Fruit fly (Drosophila melanogaster) whole organism, embryonic: Measurements from ENCODE around the gene CG5808.

Experiments
- CG10654 ChIP-seq: fragments of 200-800 bp; sonication (Bioruptor generic); optimal IDR thresholded peaks from 2 replicates; lab custom pipeline; 2016; ENCODE audit warnings: missing biosample characterization, missing genetic modification characterization
- CG11085 ChIP-seq: fragments of 200-800 bp; sonication (Bioruptor generic); IDR thresholded peaks from 2 replicates; pipeline ENCODE4 v1.3.6; 2022; ENCODE audit warnings: missing biosample characterization, missing genetic modification characterization
- CG11695 ChIP-seq: fragments of 200-800 bp; sonication (Bioruptor generic); IDR thresholded peaks from 3 replicates; pipeline ENCODE4 v1.3.6; 2022; ENCODE audit warnings: missing biosample characterization, missing genetic modification characterization
- CG12155 ChIP-seq: fragments of 200-800 bp; sonication (Bioruptor generic); optimal IDR thresholded peaks from 3 replicates; lab custom pipeline; 2016; ENCODE audit warnings: missing biosample characterization, missing genetic modification characterization
- CG12659 ChIP-seq: fragments of 200-800 bp; sonication (Bioruptor generic); optimal IDR thresholded peaks from 3 replicates; lab custom pipeline; 2017; ENCODE audit warnings: mild to moderate bottlenecking, missing biosample characterization, missing genetic modification reagents, missing genetic modification characterization
- CG12744 ChIP-seq: fragments of 200-800 bp; sonication (Bioruptor generic); optimal IDR thresholded peaks from 2 replicates; lab custom pipeline; 2016; ENCODE audit warnings: missing biosample characterization, missing genetic modification characterization
- CG17612 ChIP-seq: fragments of 200-800 bp; sonication (Bioruptor generic); IDR thresholded peaks from 2 replicates; pipeline ENCODE4 v1.3.6; 2022; ENCODE audit warnings: missing biosample characterization, missing genetic modification characterization
- CG18619 ChIP-seq: fragments of 200-800 bp; sonication (Bioruptor generic); optimal IDR thresholded peaks from 3 replicates; lab custom pipeline; 2017; ENCODE audit warnings: missing biosample characterization, mild to moderate bottlenecking, missing genetic modification characterization
- CG2129 ChIP-seq: fragments of 200-800 bp; sonication (Bioruptor generic); IDR thresholded peaks from 2 replicates; pipeline ENCODE4 v1.3.6; 2022; ENCODE audit warnings: missing biosample characterization, missing genetic modification characterization; ENCODE audit not compliant: partially characterized antibody
- CG2199 ChIP-seq: fragments of 200-800 bp; sonication (Bioruptor generic); IDR thresholded peaks from 3 replicates; pipeline ENCODE4 v1.3.6; 2022; ENCODE audit warnings: missing biosample characterization, missing genetic modification characterization
- CG2712 ChIP-seq: fragments of 200-800 bp; optimal IDR thresholded peaks from 3 replicates; lab custom pipeline; 2019; ENCODE audit warnings: missing biosample characterization, mild to moderate bottlenecking, missing genetic modification characterization, moderate library complexity
- CG30020 ChIP-seq: fragments of 200-800 bp; optimal IDR thresholded peaks from 2 replicates; lab custom pipeline; 2019; ENCODE audit warnings: missing biosample characterization, mild to moderate bottlenecking, missing genetic modification characterization, moderate library complexity
- CG30431 ChIP-seq: fragments of 200-800 bp; sonication (Bioruptor generic); optimal IDR thresholded peaks from 2 replicates; lab custom pipeline; 2017; ENCODE audit warnings: missing biosample characterization, missing genetic modification characterization
- CG32772 ChIP-seq: fragments of 200-800 bp; sonication (Bioruptor generic); IDR thresholded peaks from 2 replicates; pipeline ENCODE4 v1.3.6; 2022; ENCODE audit warnings: missing biosample characterization, missing genetic modification characterization
- CG4424 ChIP-seq: fragments of 200-800 bp; sonication (Bioruptor generic); optimal IDR thresholded peaks from 3 replicates; lab custom pipeline; 2016; ENCODE audit warnings: missing biosample characterization, missing genetic modification characterization
- CG7271 ChIP-seq: fragments of 200-800 bp; sonication (Bioruptor generic); optimal IDR thresholded peaks from 2 replicates; lab custom pipeline; 2018; ENCODE audit warnings: missing biosample characterization, mild to moderate bottlenecking, missing genetic modification characterization, moderate library complexity
- CG8281 ChIP-seq: fragments of 200-800 bp; sonication (Bioruptor generic); optimal IDR thresholded peaks from 2 replicates; lab custom pipeline; 2018; ENCODE audit warnings: missing biosample characterization, mild to moderate bottlenecking, missing genetic modification characterization, moderate library complexity
- CG8359 ChIP-seq: fragments of 200-800 bp; sonication (Bioruptor generic); optimal IDR thresholded peaks from 2 replicates; lab custom pipeline; 2017; ENCODE audit warnings: missing biosample characterization, mild to moderate bottlenecking, missing genetic modification characterization, borderline replicate concordance
- CG8765 ChIP-seq: fragments of 200-800 bp; sonication (Bioruptor generic); IDR thresholded peaks from 2 replicates; pipeline ENCODE4 v1.3.6; 2022; ENCODE audit warnings: missing biosample characterization, missing genetic modification characterization
- CG8944 ChIP-seq: fragments of 200-800 bp; sonication (Bioruptor generic); optimal IDR thresholded peaks from 3 replicates; lab custom pipeline; 2016; ENCODE audit warnings: missing biosample characterization, missing genetic modification characterization
- CG9727 ChIP-seq: fragments of 200-800 bp; sonication (Bioruptor generic); optimal IDR thresholded peaks from 3 replicates; lab custom pipeline; 2017; ENCODE audit warnings: missing biosample characterization, mild to moderate bottlenecking, missing genetic modification characterization
- CG9797 ChIP-seq: fragments of 200-800 bp; sonication (Bioruptor generic); optimal IDR thresholded peaks from 3 replicates; lab custom pipeline; 2018; ENCODE audit warnings: missing biosample characterization, mild to moderate bottlenecking, missing genetic modification characterization
- D ChIP-seq, 2 experiments: fragments of 200-800 bp in 1 of 2; fragments of >200 bp in 1 of 2; sonication (Bioruptor generic) in 1 of 2; optimal IDR thresholded peaks; 2 replicates in 1 of 2; 3 replicates in 1 of 2; lab custom pipeline; 2017; ENCODE audit warnings: mild to moderate bottlenecking in 1 of 2, missing biosample characterization in 1 of 2, missing genetic modification characterization in 1 of 2, missing genetic modification reagents in 1 of 2
- Dref ChIP-seq: fragments of 200-800 bp; sonication (Bioruptor generic); IDR thresholded peaks from 2 replicates; pipeline ENCODE4 v1.3.6; 2022; ENCODE audit warnings: missing biosample characterization, missing genetic modification characterization
- Hr3 ChIP-seq: fragments of 200-800 bp; sonication (Bioruptor generic); optimal IDR thresholded peaks from 3 replicates; lab custom pipeline; 2016; ENCODE audit warnings: missing biosample characterization, missing genetic modification characterization
- Poxn ChIP-seq: fragments of 200-800 bp; sonication (Bioruptor generic); IDR thresholded peaks from 2 replicates; pipeline ENCODE4 v1.3.6; 2022; ENCODE audit warnings: missing biosample characterization, missing genetic modification characterization
- Rx ChIP-seq: fragments of 200-800 bp; sonication (Bioruptor generic); IDR thresholded peaks from 2 replicates; pipeline ENCODE4 v1.3.6; 2022; ENCODE audit warnings: missing biosample characterization, missing genetic modification characterization
- Sox102F ChIP-seq: fragments of 200-800 bp; sonication (Bioruptor generic); optimal IDR thresholded peaks from 2 replicates; lab custom pipeline; 2018; ENCODE audit warnings: missing biosample characterization, mild to moderate bottlenecking, missing genetic modification characterization, moderate library complexity
- Tbp ChIP-seq: fragments of >200 bp; optimal IDR thresholded peaks from 2 replicates; lab custom pipeline; 2018; ENCODE audit warnings: missing biosample characterization, missing genetic modification characterization
- Trl ChIP-seq, 3 experiments: fragments of >200 bp in 2 of 3; fragments of 200-800 bp in 1 of 3; sonication (Bioruptor generic) in 1 of 3; optimal IDR thresholded peaks; 2 replicates in 1 of 3; 3 replicates in 2 of 3; lab custom pipeline; 2016 to 2017; ENCODE audit warnings: missing biosample characterization in 1 of 3, missing genetic modification characterization in 1 of 3
- Usf ChIP-seq: fragments of 200-800 bp; sonication (Bioruptor generic); optimal IDR thresholded peaks from 2 replicates; lab custom pipeline; 2017; ENCODE audit warnings: missing genotype, missing biosample characterization, missing genetic modification characterization
- Xrp1 ChIP-seq: fragments of 200-800 bp; sonication (Bioruptor generic); IDR thresholded peaks from 2 replicates; pipeline ENCODE4 v1.3.6; 2022; ENCODE audit warnings: missing biosample characterization, missing genetic modification characterization
- YL-1 ChIP-seq: fragments of 200-800 bp; sonication (Bioruptor generic); optimal IDR thresholded peaks from 3 replicates; lab custom pipeline; 2017; ENCODE audit warnings: missing biosample characterization, mild to moderate bottlenecking, missing genetic modification characterization
- bsh ChIP-seq, 2 experiments: fragments of 200-800 bp; sonication (Bioruptor generic); optimal IDR thresholded peaks; 2 replicates each; lab custom pipeline; 2017 to 2018; ENCODE audit warnings: mild to moderate bottlenecking in 2 of 2, missing biosample characterization in 2 of 2, missing genetic modification characterization in 2 of 2, moderate library complexity in 1 of 2
- da ChIP-seq: fragments of 200-800 bp; sonication (Bioruptor generic); optimal IDR thresholded peaks from 2 replicates; lab custom pipeline; 2016; ENCODE audit warnings: missing biosample characterization, missing genetic modification characterization
- dan ChIP-seq: fragments of 200-800 bp; sonication (Bioruptor generic); IDR thresholded peaks from 2 replicates; pipeline ENCODE4 v1.3.6; 2022; ENCODE audit warnings: missing biosample characterization, missing genetic modification characterization
- dm ChIP-seq: fragments of 200-800 bp; sonication (Bioruptor generic); optimal IDR thresholded peaks from 3 replicates; lab custom pipeline; 2016; ENCODE audit warnings: missing biosample characterization, missing genetic modification characterization
- ewg ChIP-seq: fragments of 200-800 bp; sonication (Bioruptor generic); optimal IDR thresholded peaks from 3 replicates; lab custom pipeline; 2017; ENCODE audit warnings: mild to moderate bottlenecking, missing biosample characterization, missing genetic modification reagents, missing genetic modification characterization
- insv ChIP-seq, 2 experiments: fragments of 200-800 bp; sonication (Bioruptor generic); optimal IDR thresholded peaks; 3 replicates each; lab custom pipeline; 2016 to 2018; ENCODE audit warnings: missing biosample characterization in 2 of 2, missing genetic modification characterization in 2 of 2
- jumu ChIP-seq: fragments of 200-800 bp; sonication (Bioruptor generic); optimal IDR thresholded peaks from 3 replicates; lab custom pipeline; 2016; ENCODE audit warnings: missing biosample characterization, missing genetic modification characterization
- klu ChIP-seq: fragments of 200-800 bp; sonication (Bioruptor generic); IDR thresholded peaks from 2 replicates; pipeline ENCODE4 v1.3.6; 2022; ENCODE audit warnings: missing biosample characterization, missing genetic modification characterization
- nerfin-1 ChIP-seq: fragments of 200-800 bp; sonication (Bioruptor generic); optimal IDR thresholded peaks from 3 replicates; lab custom pipeline; 2019; ENCODE audit warnings: missing biosample characterization, mild to moderate bottlenecking, missing genetic modification characterization, moderate library complexity
- phol ChIP-seq: fragments of 200-800 bp; sonication (Bioruptor generic); optimal IDR thresholded peaks from 3 replicates; lab custom pipeline; 2018; ENCODE audit warnings: missing biosample characterization, mild to moderate bottlenecking, missing genetic modification characterization, moderate library complexity
- ro ChIP-seq: fragments of 200-800 bp; sonication (Bioruptor generic); IDR thresholded peaks from 2 replicates; pipeline ENCODE4 v1.3.6; 2022; ENCODE audit warnings: missing biosample characterization, missing genetic modification characterization
- shn ChIP-seq: fragments of 200-800 bp; sonication (Bioruptor generic); optimal IDR thresholded peaks from 3 replicates; lab custom pipeline; 2016; ENCODE audit warnings: missing biosample characterization, missing genetic modification characterization
- sima ChIP-seq: fragments of 200-800 bp; sonication (Bioruptor generic); optimal IDR thresholded peaks from 2 replicates; lab custom pipeline; 2016; ENCODE audit warnings: missing biosample characterization, missing genetic modification characterization
- sqz ChIP-seq: fragments of 200-800 bp; sonication (Bioruptor generic); optimal IDR thresholded peaks from 3 replicates; lab custom pipeline; 2018; ENCODE audit warnings: missing biosample characterization, mild to moderate bottlenecking, missing genetic modification characterization
- ssp ChIP-seq: fragments of 200-800 bp; sonication (Bioruptor generic); IDR thresholded peaks from 2 replicates; pipeline ENCODE4 v1.3.6; 2022; ENCODE audit warnings: missing biosample characterization, missing genetic modification characterization
- unc-4 ChIP-seq: fragments of 200-800 bp; sonication (Bioruptor generic); IDR thresholded peaks from 2 replicates; pipeline ENCODE4 v1.3.6; 2022; ENCODE audit warnings: missing biosample characterization, missing genetic modification characterization; ENCODE audit not compliant: partially characterized antibody
- zf30C ChIP-seq: fragments of 200-800 bp; sonication (Bioruptor generic); optimal IDR thresholded peaks from 3 replicates; lab custom pipeline; 2018; ENCODE audit warnings: missing biosample characterization, mild to moderate bottlenecking, missing genetic modification characterization

Gene CG5808

dm6 chr3R:24812987-24813636 is 3.7 kb downstream of the CG5808 start (continued):
- TF ChIP-seq Trl (optimal IDR thresholded peaks at IDR 0.05; lab: Kevin White, UChicago), result no peak
- no peak for TF ChIP-seq Trl (GFP tag; optimal IDR thresholded peaks at IDR 0.05; lab: Kevin White, UChicago)
- TF ChIP-seq shn (GFP tag; lab: Kevin White, UChicago), result no peak
- TF ChIP-seq CG30431 (GFP tag; lab: Kevin White, UChicago), result no peak
- no peak for TF ChIP-seq zf30C (GFP tag; lab: Kevin White, UChicago)
- TF ChIP-seq CG9727 (GFP tag; lab: Kevin White, UChicago), result no peak
- TF ChIP-seq sima (GFP tag; lab: Kevin White, UChicago), result no peak
- peak; percentile 68 for TF ChIP-seq ewg
- no peak for TF ChIP-seq CG4424 (GFP tag; lab: Kevin White, UChicago)
- no peak for TF ChIP-seq ro (GFP tag; lab: Robert Waterston, UW)
- no peak for TF ChIP-seq klu (GFP tag; lab: Robert Waterston, UW)
- TF ChIP-seq CG11085 (GFP tag; lab: Robert Waterston, UW), result no peak
- TF ChIP-seq CG10654 (GFP tag; lab: Kevin White, UChicago), result no peak
- no peak for TF ChIP-seq CG8944 (GFP tag; lab: Kevin White, UChicago)
- no peak for TF ChIP-seq CG8359 (GFP tag; lab: Kevin White, UChicago)
- no peak for TF ChIP-seq CG30020 (tag; lab: Kevin White, UChicago)
- no peak for TF ChIP-seq CG32772 (GFP tag; lab: Robert Waterston, UW)
- no peak for TF ChIP-seq jumu (GFP tag; lab: Kevin White, UChicago)
- no peak for TF ChIP-seq Usf (GFP tag; lab: Kevin White, UChicago)
- TF ChIP-seq CG18619 (GFP tag; lab: Kevin White, UChicago), result no peak
- TF ChIP-seq CG8765, result no peak
- TF ChIP-seq CG2199, result peak; percentile 79; the same call in 2 of the 3 replicates
- no peak for TF ChIP-seq Sox102F (GFP tag; lab: Kevin White, UChicago)
- no peak for TF ChIP-seq da (GFP tag; lab: Kevin White, UChicago)
- no peak for TF ChIP-seq sqz (GFP tag; lab: Kevin White, UChicago)
- no peak for TF ChIP-seq insv (GFP tag; optimal IDR thresholded peaks at IDR 0.05; lab: Kevin White, UChicago)
- TF ChIP-seq D (optimal IDR thresholded peaks at IDR 0.05; lab: Kevin White, UChicago), result no peak
- TF ChIP-seq D (GFP tag; optimal IDR thresholded peaks at IDR 0.05; lab: Kevin White, UChicago), result no peak
- no peak for TF ChIP-seq CG2129 (GFP tag; lab: Robert Waterston, UW)
- TF ChIP-seq CG11695 (GFP tag; lab: Robert Waterston, UW), result no peak
- no peak for TF ChIP-seq Tbp
- no peak for TF ChIP-seq Xrp1 (GFP tag; lab: Robert Waterston, UW)
- TF ChIP-seq CG9797 (GFP tag; lab: Kevin White, UChicago), result no peak
- no peak for TF ChIP-seq CG12744
- no peak for TF ChIP-seq CG17612 (GFP tag; lab: Robert Waterston, UW)
- no peak for TF ChIP-seq Poxn
- TF ChIP-seq phol (tag; lab: Kevin White, UChicago), result no peak
- TF ChIP-seq YL-1, result no peak
- TF ChIP-seq dm, result no peak
- TF ChIP-seq CG12155 (GFP tag; lab: Kevin White, UChicago), result no peak
- TF ChIP-seq CG8281, result no peak
- TF ChIP-seq CG7271, result no peak
- TF ChIP-seq nerfin-1, result no peak
- no peak for TF ChIP-seq Rx (GFP tag; lab: Robert Waterston, UW)
- no peak for TF ChIP-seq Dref
- TF ChIP-seq Hr3 (GFP tag; lab: Kevin White, UChicago), result no peak
- TF ChIP-seq dan (GFP tag; lab: Robert Waterston, UW), result no peak
- no peak for TF ChIP-seq bsh (GFP tag; optimal IDR thresholded peaks at IDR 0.05; lab: Kevin White, UChicago)
- no peak for TF ChIP-seq CG2712
- no peak for TF ChIP-seq ssp (GFP tag; lab: Robert Waterston, UW)
- TF ChIP-seq CG12659 (GFP tag; lab: Kevin White, UChicago), result no peak
- TF ChIP-seq unc-4 (GFP tag; lab: Robert Waterston, UW), result no peak
